Worm (Caenorhabditis elegans) whole organism, early embryonic: ENCODE data around the gene srh-243.

Source experiments
- B0310.2 ChIP-seq: sonication (generic microtip); optimal IDR thresholded peaks from 2 replicates; lab custom pipeline; 2016; ENCODE audit warnings: mild to moderate bottlenecking, missing genetic modification characterization, missing compliant biosample characterization
- F13C5.2 ChIP-seq: sonication (generic microtip); optimal IDR thresholded peaks from 2 replicates; lab custom pipeline; 2017; ENCODE audit warnings: mild to moderate bottlenecking, missing genetic modification characterization, inconsistent platforms, missing compliant biosample characterization
- aly-1 ChIP-seq: sonication (generic microtip); optimal IDR thresholded peaks from 2 replicates; lab custom pipeline; 2016; ENCODE audit warnings: missing genetic modification characterization, missing compliant biosample characterization
- ama-1 ChIP-seq: fragments of 150-350 bp; optimal IDR thresholded peaks from 2 replicates; lab custom pipeline; 2014
- ceh-13 ChIP-seq: fragments of 200-800 bp; sonication (Bioruptor generic); optimal IDR thresholded peaks from 2 replicates; lab custom pipeline; 2018; ENCODE audit warnings: mild to moderate bottlenecking, missing genetic modification characterization, missing compliant biosample characterization
- ceh-36 ChIP-seq: sonication (generic microtip); optimal IDR thresholded peaks from 2 replicates; lab custom pipeline; 2016; ENCODE audit warnings: missing genetic modification characterization, inconsistent platforms, missing compliant biosample characterization
- ets-7 ChIP-seq: sonication (generic microtip); optimal IDR thresholded peaks from 2 replicates; lab custom pipeline; 2016; ENCODE audit warnings: missing genotype, missing genetic modification characterization, missing compliant biosample characterization
- flt-1 ChIP-seq: fragments of 200-800 bp; sonication (Bioruptor generic); IDR thresholded peaks from 2 replicates; pipeline ENCODE4 v1.3.6; 2022; ENCODE audit warnings: missing genetic modification characterization, missing compliant biosample characterization
- hmbx-1 ChIP-seq: sonication (generic microtip); optimal IDR thresholded peaks from 2 replicates; lab custom pipeline; 2016; ENCODE audit warnings: mild to moderate bottlenecking, missing genetic modification characterization, missing compliant biosample characterization
- hmg-4 ChIP-seq: fragments of 200-800 bp; sonication (Bioruptor generic); optimal IDR thresholded peaks from 2 replicates; lab custom pipeline; 2018; ENCODE audit warnings: mild to moderate bottlenecking, missing genetic modification characterization, missing compliant biosample characterization
- hnd-1 ChIP-seq: sonication (generic microtip); optimal IDR thresholded peaks from 2 replicates; lab custom pipeline; 2016; ENCODE audit warnings: missing genetic modification characterization, missing compliant biosample characterization
- pes-1 ChIP-seq: fragments of 200-800 bp; sonication (Bioruptor generic); IDR thresholded peaks from 2 replicates; pipeline ENCODE4 v1.3.6; 2022; ENCODE audit warnings: missing genetic modification reagents, missing genetic modification characterization, missing compliant biosample characterization
- scrt-1 ChIP-seq: fragments of 200-800 bp; sonication (Bioruptor generic); IDR thresholded peaks from 2 replicates; pipeline ENCODE4 v1.3.6; 2022; ENCODE audit warnings: missing genetic modification characterization, missing compliant biosample characterization
- sea-1 ChIP-seq: fragments of 200-800 bp; sonication (Bioruptor generic); conservative IDR thresholded peaks from 2 replicates; pipeline ENCODE4 v1.3.6; 2022; ENCODE audit warnings: missing genetic modification characterization, missing compliant biosample characterization
- tbx-11 ChIP-seq: fragments of 200-800 bp; sonication (Bioruptor generic); IDR thresholded peaks from 2 replicates; pipeline ENCODE4 v1.3.6; 2022; ENCODE audit warnings: missing genetic modification characterization, missing compliant biosample characterization
- tbx-37 ChIP-seq: fragments of 200-800 bp; sonication (Bioruptor generic); conservative IDR thresholded peaks from 2 replicates; pipeline ENCODE4 v1.3.6; 2022; ENCODE audit warnings: missing genetic modification reagents, missing genetic modification characterization, missing compliant biosample characterization
- tra-4 ChIP-seq: sonication (generic microtip); optimal IDR thresholded peaks from 2 replicates; lab custom pipeline; 2017; ENCODE audit warnings: missing genetic modification characterization, missing compliant biosample characterization

The srh-243 gene

DNA sequence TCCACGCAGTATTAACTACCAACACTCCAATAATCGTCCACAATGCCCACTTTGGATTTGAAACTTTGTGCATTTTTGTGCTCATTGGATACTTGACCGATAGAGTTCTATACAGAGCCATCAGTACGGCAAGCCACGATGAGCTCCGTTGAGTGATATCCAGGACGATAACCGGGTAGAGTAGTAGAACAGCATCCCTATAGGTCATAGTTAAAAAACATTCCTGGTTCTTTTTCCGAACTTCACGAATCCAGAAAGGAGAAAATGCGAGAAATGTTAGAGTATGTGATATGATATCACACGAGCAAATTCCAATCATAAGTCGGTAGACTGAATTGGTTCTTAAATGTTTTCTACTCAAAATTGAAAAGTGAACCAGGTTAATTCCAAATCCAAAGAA, 18.0 kb downstream of the srh-243 start:
- TF ChIP-seq scrt-1 (GFP tag; lab: Robert Waterston, UW) (no peak), tra-4 (tag; lab: Kevin White, UChicago) (no peak), ceh-36 (tag; lab: Kevin White, UChicago) (no peak), B0310.2 (no peak), hmg-4 (no peak), hmbx-1 (no peak), ets-7 (no peak), pes-1 (GFP tag; lab: Robert Waterston, UW) (no peak), flt-1 (GFP tag; lab: Robert Waterston, UW) (no peak), tbx-11 (GFP tag; lab: Robert Waterston, UW) (no peak), sea-1 (GFP tag; lab: Robert Waterston, UW) (no peak), ama-1 (no peak), aly-1 (tag; lab: Kevin White, UChicago) (no peak)

DNA sequence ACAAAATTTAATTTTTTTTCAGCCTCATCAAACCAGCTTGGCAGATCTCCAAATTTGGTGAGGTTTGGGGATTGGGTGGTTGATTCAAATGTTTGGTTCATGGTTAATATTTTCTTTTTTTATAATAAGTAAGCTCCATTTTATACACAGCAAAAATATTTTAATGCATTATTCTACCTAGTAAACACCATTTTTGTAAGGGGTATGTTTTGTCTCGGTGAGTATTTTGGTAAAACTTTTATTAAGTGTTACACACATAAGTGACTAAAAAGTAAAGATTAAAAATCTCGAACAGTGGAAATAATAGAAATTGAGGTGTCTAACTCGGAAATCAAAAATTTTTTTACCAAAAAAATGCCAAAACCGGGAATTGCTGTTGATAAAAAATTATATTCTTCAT, 18.5 kb downstream of the srh-243 start, which contains the start of gene srw-4:
TSS of gene srw-4 (minus strand) at position 101 of the 400 bp plus-strand sequence.
- TF ChIP-seq tbx-37 (GFP tag; lab: Robert Waterston, UW), result no peak
- no peak for TF ChIP-seq scrt-1 (GFP tag; lab: Robert Waterston, UW)
- TF ChIP-seq ceh-36 (tag; lab: Kevin White, UChicago), result no peak
- no peak for TF ChIP-seq aly-1 (tag; lab: Kevin White, UChicago)
- TF ChIP-seq hmbx-1, result no peak
- no peak for TF ChIP-seq B0310.2
- no peak for TF ChIP-seq ama-1
- no peak for TF ChIP-seq tra-4 (tag; lab: Kevin White, UChicago)
- TF ChIP-seq ets-7, result no peak
- TF ChIP-seq hnd-1 (tag; lab: Kevin White, UChicago), result no peak
- no peak for TF ChIP-seq flt-1 (GFP tag; lab: Robert Waterston, UW)
- no peak for TF ChIP-seq F13C5.2
- TF ChIP-seq pes-1 (GFP tag; lab: Robert Waterston, UW), result no peak
- TF ChIP-seq ceh-13, result no peak

DNA sequence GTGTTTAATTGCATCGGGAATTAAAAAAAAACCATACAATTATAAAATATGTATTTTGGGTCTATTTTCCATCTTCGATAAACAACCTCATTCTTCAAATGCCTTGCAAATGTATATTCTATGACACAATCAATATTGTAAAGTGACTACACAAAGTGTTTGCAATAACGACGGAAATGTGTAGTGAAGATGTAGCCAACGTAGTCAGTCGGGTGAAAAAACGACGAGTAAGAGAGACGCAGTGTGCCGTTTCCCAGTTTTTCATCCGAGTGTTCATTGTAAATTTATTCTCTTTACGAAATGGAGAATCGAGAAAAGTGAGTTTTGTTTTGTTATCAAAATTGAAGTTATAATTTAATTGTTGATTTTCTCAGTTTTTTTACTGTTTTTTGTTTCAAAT, 21.7 kb downstream of the srh-243 start, which contains the start of gene F37B4.15:
TSS of gene F37B4.15 (plus strand) at position 301 of the 400 bp plus-strand sequence.
- TF ChIP-seq ceh-36 (tag; lab: Kevin White, UChicago), result no peak
- TF ChIP-seq hnd-1 (tag; lab: Kevin White, UChicago), result no peak
- TF ChIP-seq aly-1 (tag; lab: Kevin White, UChicago), result no peak
- no peak for TF ChIP-seq F13C5.2
- no peak for TF ChIP-seq B0310.2
- no peak for TF ChIP-seq scrt-1 (GFP tag; lab: Robert Waterston, UW)
- no peak for TF ChIP-seq ceh-13

DNA sequence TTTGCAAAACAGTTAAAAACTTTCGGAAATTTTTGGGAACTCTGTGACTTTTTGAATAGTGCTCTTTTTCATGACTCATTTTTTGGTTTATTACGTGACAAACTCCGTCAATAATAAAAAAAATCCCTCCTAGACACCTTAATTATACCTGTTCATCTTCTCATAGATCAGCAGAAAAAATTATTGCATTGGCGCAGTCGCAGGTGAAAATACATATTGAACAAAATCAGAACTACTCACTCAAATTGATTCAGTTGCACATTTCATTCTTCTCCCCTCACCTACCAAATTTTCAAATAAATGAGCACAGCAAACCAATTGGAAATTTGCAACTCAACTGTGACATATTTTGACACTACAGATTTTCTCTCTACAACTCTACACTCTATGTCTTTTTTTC, 22.7 kb downstream of the srh-243 start, which contains the start of gene srh-127:
TSS of gene srh-127 (plus strand) at position 301 of the 400 bp plus-strand sequence.
- TF ChIP-seq ama-1, result no peak
- no peak for TF ChIP-seq tbx-37 (GFP tag; lab: Robert Waterston, UW)
- TF ChIP-seq scrt-1 (GFP tag; lab: Robert Waterston, UW), result no peak
- no peak for TF ChIP-seq tra-4 (tag; lab: Kevin White, UChicago)
- no peak for TF ChIP-seq pes-1 (GFP tag; lab: Robert Waterston, UW)
- TF ChIP-seq ceh-36 (tag; lab: Kevin White, UChicago), result no peak
- TF ChIP-seq F13C5.2, result no peak
- TF ChIP-seq hnd-1 (tag; lab: Kevin White, UChicago), result no peak
- no peak for TF ChIP-seq flt-1 (GFP tag; lab: Robert Waterston, UW)
- no peak for TF ChIP-seq tbx-11 (GFP tag; lab: Robert Waterston, UW)
- TF ChIP-seq ets-7, result no peak
- TF ChIP-seq sea-1 (GFP tag; lab: Robert Waterston, UW), result no peak
- TF ChIP-seq hmg-4, result no peak
- no peak for TF ChIP-seq B0310.2

DNA sequence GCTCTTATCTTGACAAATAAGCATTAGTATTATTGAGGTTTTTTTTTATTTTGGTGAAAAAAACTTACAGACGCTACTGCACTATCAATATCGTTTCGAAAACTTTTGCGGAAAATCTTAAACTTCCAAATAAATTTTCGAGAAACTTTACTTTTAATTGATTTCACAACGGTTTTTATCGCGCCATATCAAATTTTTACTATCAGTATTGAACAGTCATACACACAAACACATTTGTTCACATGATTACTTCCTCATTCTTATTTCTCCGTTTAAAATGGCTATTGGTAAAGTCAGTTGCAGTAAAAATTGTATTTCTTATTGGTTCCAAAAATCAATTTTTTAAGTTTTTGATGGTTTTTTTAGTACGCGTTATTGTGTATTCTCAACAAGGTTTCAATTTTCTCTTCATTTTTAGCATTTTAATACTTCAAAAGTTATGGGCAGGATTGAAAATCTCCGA, 26.0 kb downstream of the srh-243 start, which contains the start of gene pals-32:
TSS of gene pals-32 (plus strand) at position 413 of the 463 bp plus-strand sequence.
- TF ChIP-seq ama-1, result no peak
- TF ChIP-seq tra-4 (tag; lab: Kevin White, UChicago), result no peak
- no peak for TF ChIP-seq tbx-37 (GFP tag; lab: Robert Waterston, UW)
- no peak for TF ChIP-seq flt-1 (GFP tag; lab: Robert Waterston, UW)
- no peak for TF ChIP-seq ceh-13
- TF ChIP-seq B0310.2, result no peak
- TF ChIP-seq scrt-1 (GFP tag; lab: Robert Waterston, UW), result no peak
- TF ChIP-seq tbx-11 (GFP tag; lab: Robert Waterston, UW), result no peak

DNA sequence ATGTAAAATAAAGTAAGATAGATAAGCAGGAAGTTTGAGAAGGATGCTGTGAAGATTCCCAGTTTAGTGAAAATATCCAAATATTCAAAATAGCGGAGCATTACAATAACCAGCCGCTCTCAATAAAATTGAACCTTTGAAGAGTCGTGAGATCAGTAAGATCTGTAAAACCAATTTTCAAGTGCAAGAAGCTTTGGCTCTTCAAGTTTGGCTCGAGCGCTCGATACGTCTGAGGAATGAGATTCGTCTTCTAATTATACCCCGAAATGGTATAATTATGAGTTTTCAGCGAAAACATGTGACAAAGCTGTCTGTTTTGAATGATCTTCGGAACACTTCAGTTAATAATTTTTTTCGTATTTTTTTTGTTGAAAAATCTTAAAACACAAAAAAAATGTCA, 29.6 kb downstream of the srh-243 start, which contains the start of gene str-46:
TSS of gene str-46 (minus strand) at position 101 of the 400 bp plus-strand sequence.
- TF ChIP-seq ama-1, result no peak
- TF ChIP-seq tra-4 (tag; lab: Kevin White, UChicago), result no peak
- TF ChIP-seq hnd-1 (tag; lab: Kevin White, UChicago), result no peak
- TF ChIP-seq B0310.2, result no peak

DNA sequence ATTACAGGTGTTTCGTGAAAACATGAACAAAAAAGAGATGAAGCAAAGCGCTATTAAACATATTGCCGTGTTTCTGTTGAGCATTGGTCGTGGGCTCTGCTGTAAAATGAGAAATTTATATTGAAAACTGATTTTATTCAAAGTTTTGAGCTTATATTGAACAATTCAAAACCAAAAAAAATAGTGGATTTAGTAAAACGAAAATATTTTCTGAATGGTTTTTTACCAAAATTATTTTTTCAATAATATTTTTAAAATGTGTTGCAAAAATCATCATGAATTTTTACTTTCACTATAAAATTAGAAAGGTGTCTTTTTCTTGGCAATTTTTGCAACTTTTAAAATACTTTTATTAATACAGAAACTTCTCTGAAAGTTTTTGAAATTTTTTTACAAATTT, 33.0 kb downstream of the srh-243 start, which contains the start of gene C31B8.7:
TSS of gene C31B8.7 (minus strand) at position 101 of the 400 bp plus-strand sequence.
- TF ChIP-seq pes-1 (GFP tag; lab: Robert Waterston, UW) (no peak), aly-1 (tag; lab: Kevin White, UChicago) (no peak), ceh-36 (tag; lab: Kevin White, UChicago) (no peak), F13C5.2 (no peak), B0310.2 (no peak), hmbx-1 (no peak), tra-4 (tag; lab: Kevin White, UChicago) (no peak), sea-1 (GFP tag; lab: Robert Waterston, UW) (no peak), flt-1 (GFP tag; lab: Robert Waterston, UW) (no peak), scrt-1 (GFP tag; lab: Robert Waterston, UW) (no peak), tbx-11 (GFP tag; lab: Robert Waterston, UW) (no peak), ama-1 (no peak), ets-7 (no peak), ceh-13 (no peak), tbx-37 (GFP tag; lab: Robert Waterston, UW) (no peak), hnd-1 (tag; lab: Kevin White, UChicago) (no peak), hmg-4 (no peak)

DNA sequence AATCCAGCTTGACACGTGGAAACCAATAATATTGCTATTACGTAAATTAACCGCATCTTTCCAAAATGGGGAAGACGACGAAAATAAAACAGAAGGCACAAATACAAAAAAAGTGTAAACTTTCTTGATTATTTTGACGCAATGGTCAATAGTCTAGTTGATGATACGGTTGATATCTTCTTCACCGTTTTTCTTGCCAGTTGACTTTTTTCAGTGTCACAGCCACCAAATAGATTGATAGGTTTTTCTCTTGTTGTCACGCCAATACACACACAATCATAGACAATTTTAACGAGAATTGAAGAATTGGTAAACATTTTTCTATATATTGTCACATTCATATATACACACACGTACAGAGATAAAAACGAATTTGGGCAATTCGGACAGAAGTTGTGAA, 39.3 kb downstream of the srh-243 start, which contains the start of gene zmp-3:
TSS of gene zmp-3 (minus strand) at position 101 of the 400 bp plus-strand sequence.
- TF ChIP-seq hnd-1 (tag; lab: Kevin White, UChicago), result no peak
- TF ChIP-seq ceh-13, result no peak
- TF ChIP-seq flt-1 (GFP tag; lab: Robert Waterston, UW), result no peak
- no peak for TF ChIP-seq F13C5.2
- TF ChIP-seq scrt-1 (GFP tag; lab: Robert Waterston, UW), result no peak
- no peak for TF ChIP-seq pes-1 (GFP tag; lab: Robert Waterston, UW)
